Worm (Caenorhabditis elegans) whole organism, L2 larva: ENCODE data around the gene his-63.

Experiments used
- C34F6.9 ChIP-seq: fragments of 150-350 bp; optimal IDR thresholded peaks from 2 replicates; lab custom pipeline; 2014; ENCODE audit warnings: missing biosample characterization, missing genetic modification characterization
- blmp-1 ChIP-seq: sonication (generic microtip); optimal IDR thresholded peaks from 2 replicates; lab custom pipeline; 2017; ENCODE audit warnings: missing genetic modification characterization, mild to moderate bottlenecking, missing compliant biosample characterization, antibody characterized with exemption, moderate library complexity; ENCODE audit not compliant: insufficient read depth
- crh-2 ChIP-seq: sonication (generic microtip); optimal IDR thresholded peaks from 2 replicates; lab custom pipeline; 2017; ENCODE audit warnings: missing biosample characterization, missing genetic modification characterization
- fos-1 ChIP-seq: fragments of 150-350 bp; optimal IDR thresholded peaks from 2 replicates; lab custom pipeline; 2014; ENCODE audit warnings: missing biosample characterization, missing genetic modification characterization
- lin-13 ChIP-seq: fragments of 150-350 bp; optimal IDR thresholded peaks from 2 replicates; lab custom pipeline; 2014; ENCODE audit warnings: missing biosample characterization, missing genetic modification reagents, missing genetic modification characterization
- lsy-2 ChIP-seq, 2 experiments: fragments of 150-350 bp in 1 of 2; sonication (generic microtip) in 1 of 2; optimal IDR thresholded peaks; 2 replicates each; lab custom pipeline; 2014 to 2017; ENCODE audit warnings: missing biosample characterization in 2 of 2, missing genetic modification characterization in 2 of 2
- mbf-1 ChIP-seq: sonication (generic microtip); optimal IDR thresholded peaks from 2 replicates; lab custom pipeline; 2017; ENCODE audit warnings: missing biosample characterization, missing genetic modification characterization
- mdl-1 ChIP-seq, 2 experiments: fragments of 150-350 bp in 1 of 2; sonication (generic microtip) in 1 of 2; optimal IDR thresholded peaks; 2 replicates each; lab custom pipeline; 2017; ENCODE audit warnings: missing biosample characterization in 2 of 2, missing genetic modification characterization in 2 of 2
- nhr-129 ChIP-seq: fragments of 150-350 bp; optimal IDR thresholded peaks from 2 replicates; lab custom pipeline; 2014; ENCODE audit warnings: missing biosample characterization, missing genetic modification characterization
- nhr-21 ChIP-seq: fragments of 150-350 bp; optimal IDR thresholded peaks from 2 replicates; lab custom pipeline; 2014; ENCODE audit warnings: missing biosample characterization, missing genetic modification characterization
- nhr-23 ChIP-seq: fragments of 150-350 bp; optimal IDR thresholded peaks from 2 replicates; lab custom pipeline; 2014; ENCODE audit warnings: missing biosample characterization, missing genetic modification reagents, missing genetic modification characterization
- nhr-25 ChIP-seq: fragments of 150-350 bp; sonication (generic microtip); optimal IDR thresholded peaks from 3 replicates; lab custom pipeline; 2014; ENCODE audit warnings: missing biosample characterization, missing genetic modification characterization
- snpc-4 ChIP-seq: fragments of 150-350 bp; optimal IDR thresholded peaks from 2 replicates; lab custom pipeline; 2014; ENCODE audit warnings: missing biosample characterization, missing genetic modification characterization
- unc-55 ChIP-seq: fragments of 150-350 bp; sonication (generic microtip); optimal IDR thresholded peaks from 3 replicates; lab custom pipeline; 2014; ENCODE audit warnings: missing biosample characterization, missing genetic modification reagents, missing genetic modification characterization

Gene his-63

ce11 chrIV:11372366-11372997 is 34.2 kb downstream of the his-63 start, which contains the start of gene cbd-1:
Gene cbd-1 (plus strand): TSS chrIV:11372991.
- TF ChIP-seq mdl-1 (tag; optimal IDR thresholded peaks at IDR 0.05; lab: Kevin White, UChicago), result no peak

ce11 chrIV:11371645-11372044 is 35.0 kb downstream of the his-63 start, which contains the start of gene sec-31:
Gene sec-31 (minus strand): TSS chrIV:11371792.
- TF ChIP-seq crh-2 (tag; lab: Kevin White, UChicago) (peak; percentile 60), nhr-129 (tag; lab: Kevin White, UChicago) (peak; percentile 6), blmp-1 (tag; lab: Kevin White, UChicago) (peak; percentile 75), lin-13 (GFP tag; lab: Kevin White, UChicago) (no peak)

- TF ChIP-seq crh-2 (tag; lab: Kevin White, UChicago), result peak; percentile 6
- TF ChIP-seq nhr-21 (tag; lab: Kevin White, UChicago), result no peak
- TF ChIP-seq fos-1 (tag; lab: Kevin White, UChicago), result peak; percentile 40
- peak; percentile 29 for TF ChIP-seq nhr-129 (tag; lab: Kevin White, UChicago)
- TF ChIP-seq C34F6.9, result peak; percentile 43
- peak in 1 of 2 experiments; percentile 34 for TF ChIP-seq lsy-2 (tag; optimal IDR thresholded peaks at IDR 0.05; lab: Kevin White, UChicago)
- TF ChIP-seq nhr-25 (tag; lab: Kevin White, UChicago), result no peak
- peak; percentile 28 for TF ChIP-seq unc-55 (GFP tag; lab: Kevin White, UChicago)
These were observed 42.7 kb downstream of the his-63 start for ce11 chrIV:11363806-11364562.

ce11 chrIV:11361409-11361808 is 45.3 kb downstream of the his-63 start, which contains the start of gene T01G1.4:
Gene T01G1.4 (minus strand): TSS chrIV:11361509.
- TF ChIP-seq snpc-4 (tag; lab: Kevin White, UChicago) (no peak), blmp-1 (tag; lab: Kevin White, UChicago) (no peak)

ce11 chrIV:11359769-11360168 is 46.9 kb downstream of the his-63 start, which contains the start of gene klp-12:
Gene klp-12 (minus strand): TSS chrIV:11359869.
- TF ChIP-seq lsy-2 (tag; optimal IDR thresholded peaks at IDR 0.05; lab: Kevin White, UChicago) (no peak), nhr-23 (tag; lab: Kevin White, UChicago) (no peak), mbf-1 (tag; lab: Kevin White, UChicago) (no peak)
- TF ChIP-seq, all 48 proteins: peak for 0
